Worm (Caenorhabditis elegans) whole organism, L2 larva: ENCODE data around the gene C16C10.9.

ENCODE experiments used
- C34F6.9 ChIP-seq: fragments of 150-350 bp; optimal IDR thresholded peaks from 2 replicates; lab custom pipeline; 2014; ENCODE audit warnings: missing biosample characterization, missing genetic modification characterization
- F13H6.1 ChIP-seq: sonication (generic microtip); optimal IDR thresholded peaks from 2 replicates; lab custom pipeline; 2016; ENCODE audit warnings: missing genetic modification characterization, missing compliant biosample characterization
- R02D3.7 ChIP-seq: fragments of 150-350 bp; optimal IDR thresholded peaks from 2 replicates; lab custom pipeline; 2014; ENCODE audit warnings: missing biosample characterization, missing genetic modification characterization
- Y55F3AM.14 ChIP-seq: fragments of 200-800 bp; sonication (Bioruptor generic); optimal IDR thresholded peaks from 2 replicates; lab custom pipeline; 2018; ENCODE audit warnings: mild to moderate bottlenecking, missing genetic modification characterization, missing compliant biosample characterization
- ZK546.5 ChIP-seq: sonication (generic microtip); optimal IDR thresholded peaks from 2 replicates; lab custom pipeline; 2017; ENCODE audit warnings: missing biosample characterization, missing genetic modification characterization
- alr-1 ChIP-seq: fragments of 150-350 bp; optimal IDR thresholded peaks from 2 replicates; lab custom pipeline; 2014; ENCODE audit warnings: missing biosample characterization, missing genetic modification characterization
- aly-2 ChIP-seq: fragments of 150-350 bp; optimal IDR thresholded peaks from 2 replicates; lab custom pipeline; 2014; ENCODE audit warnings: missing biosample characterization, missing genetic modification characterization
- ama-1 ChIP-seq: fragments of 150-350 bp; optimal IDR thresholded peaks from 2 replicates; lab custom pipeline; 2018; ENCODE audit warnings: inconsistent platforms
- blmp-1 ChIP-seq: sonication (generic microtip); optimal IDR thresholded peaks from 2 replicates; lab custom pipeline; 2017; ENCODE audit warnings: missing genetic modification characterization, mild to moderate bottlenecking, missing compliant biosample characterization, antibody characterized with exemption, moderate library complexity; ENCODE audit not compliant: insufficient read depth
- ceh-16 ChIP-seq: fragments of 150-350 bp; optimal IDR thresholded peaks from 2 replicates; lab custom pipeline; 2014; ENCODE audit warnings: missing biosample characterization, missing genetic modification characterization
- ceh-82 ChIP-seq: fragments of 150-350 bp; optimal IDR thresholded peaks from 2 replicates; lab custom pipeline; 2014; ENCODE audit warnings: missing biosample characterization, missing genetic modification characterization
- crh-2 ChIP-seq: sonication (generic microtip); optimal IDR thresholded peaks from 2 replicates; lab custom pipeline; 2017; ENCODE audit warnings: missing biosample characterization, missing genetic modification characterization
- dmd-4 ChIP-seq: sonication (generic microtip); optimal IDR thresholded peaks from 2 replicates; lab custom pipeline; 2017; ENCODE audit warnings: missing biosample characterization, missing genetic modification characterization
- egl-27 ChIP-seq: sonication (generic microtip); optimal IDR thresholded peaks from 3 replicates; lab custom pipeline; 2017; ENCODE audit warnings: missing biosample characterization, missing genetic modification reagents, missing genetic modification characterization
- elt-1 ChIP-seq: fragments of 150-350 bp; optimal IDR thresholded peaks from 2 replicates; lab custom pipeline; 2014; ENCODE audit warnings: missing biosample characterization, missing genetic modification characterization
- elt-3 ChIP-seq: sonication (generic microtip); optimal IDR thresholded peaks from 2 replicates; lab custom pipeline; 2017; ENCODE audit warnings: missing biosample characterization, missing genetic modification characterization
- fos-1 ChIP-seq: fragments of 150-350 bp; optimal IDR thresholded peaks from 2 replicates; lab custom pipeline; 2014; ENCODE audit warnings: missing biosample characterization, missing genetic modification characterization
- gmeb-1 ChIP-seq: fragments of 150-350 bp; optimal IDR thresholded peaks from 2 replicates; lab custom pipeline; 2014; ENCODE audit warnings: missing biosample characterization, missing genetic modification characterization
- lin-11 ChIP-seq: fragments of 150-350 bp; sonication (generic microtip); optimal IDR thresholded peaks from 2 replicates; lab custom pipeline; 2014; ENCODE audit warnings: missing biosample characterization, missing genetic modification characterization, inconsistent platforms, mixed read lengths
- lin-13 ChIP-seq: fragments of 150-350 bp; optimal IDR thresholded peaks from 2 replicates; lab custom pipeline; 2014; ENCODE audit warnings: missing biosample characterization, missing genetic modification reagents, missing genetic modification characterization
- lin-39 ChIP-seq: fragments of 150-350 bp; optimal IDR thresholded peaks from 2 replicates; lab custom pipeline; 2014; ENCODE audit warnings: missing biosample characterization, missing genetic modification reagents, missing genetic modification characterization
- lsy-2 ChIP-seq, 2 experiments: fragments of 150-350 bp in 1 of 2; sonication (generic microtip) in 1 of 2; optimal IDR thresholded peaks; 2 replicates each; lab custom pipeline; 2014 to 2017; ENCODE audit warnings: missing biosample characterization in 2 of 2, missing genetic modification characterization in 2 of 2
- mab-5 ChIP-seq: fragments of 150-350 bp; optimal IDR thresholded peaks from 2 replicates; lab custom pipeline; 2014; ENCODE audit warnings: missing biosample characterization, missing genetic modification characterization
- mbf-1 ChIP-seq: sonication (generic microtip); optimal IDR thresholded peaks from 2 replicates; lab custom pipeline; 2017; ENCODE audit warnings: missing biosample characterization, missing genetic modification characterization
- mdl-1 ChIP-seq, 2 experiments: fragments of 150-350 bp in 1 of 2; sonication (generic microtip) in 1 of 2; optimal IDR thresholded peaks; 2 replicates each; lab custom pipeline; 2017; ENCODE audit warnings: missing biosample characterization in 2 of 2, missing genetic modification characterization in 2 of 2
- nhr-10 ChIP-seq: sonication (generic microtip); optimal IDR thresholded peaks from 2 replicates; lab custom pipeline; 2017; ENCODE audit warnings: missing biosample characterization, missing genetic modification characterization
- nhr-11 ChIP-seq: fragments of 150-350 bp; optimal IDR thresholded peaks from 2 replicates; lab custom pipeline; 2014; ENCODE audit warnings: missing biosample characterization, missing genetic modification characterization
- nhr-12 ChIP-seq: fragments of 150-350 bp; optimal IDR thresholded peaks from 2 replicates; lab custom pipeline; 2014; ENCODE audit warnings: missing biosample characterization, missing genetic modification characterization
- nhr-129 ChIP-seq: fragments of 150-350 bp; optimal IDR thresholded peaks from 2 replicates; lab custom pipeline; 2014; ENCODE audit warnings: missing biosample characterization, missing genetic modification characterization
- nhr-21 ChIP-seq: fragments of 150-350 bp; optimal IDR thresholded peaks from 2 replicates; lab custom pipeline; 2014; ENCODE audit warnings: missing biosample characterization, missing genetic modification characterization
- nhr-23 ChIP-seq: fragments of 150-350 bp; optimal IDR thresholded peaks from 2 replicates; lab custom pipeline; 2014; ENCODE audit warnings: missing biosample characterization, missing genetic modification reagents, missing genetic modification characterization
- nhr-237 ChIP-seq: fragments of 150-350 bp; optimal IDR thresholded peaks from 2 replicates; lab custom pipeline; 2014; ENCODE audit warnings: missing biosample characterization, missing genetic modification characterization
- nhr-25 ChIP-seq: fragments of 150-350 bp; sonication (generic microtip); optimal IDR thresholded peaks from 3 replicates; lab custom pipeline; 2014; ENCODE audit warnings: missing biosample characterization, missing genetic modification characterization
- nhr-6 ChIP-seq: fragments of 150-350 bp; optimal IDR thresholded peaks from 2 replicates; lab custom pipeline; 2014; ENCODE audit warnings: missing biosample characterization, missing genetic modification characterization
- nhr-77 ChIP-seq: fragments of 150-350 bp; optimal IDR thresholded peaks from 2 replicates; lab custom pipeline; 2014; ENCODE audit warnings: missing biosample characterization, missing genetic modification characterization
- peb-1 ChIP-seq: fragments of 150-350 bp; optimal IDR thresholded peaks from 2 replicates; lab custom pipeline; 2014; ENCODE audit warnings: missing biosample characterization, missing genetic modification characterization
- sem-4 ChIP-seq: fragments of 150-350 bp; optimal IDR thresholded peaks from 2 replicates; lab custom pipeline; 2014; ENCODE audit warnings: missing biosample characterization, missing genetic modification reagents, missing genetic modification characterization
- skn-1 ChIP-seq: sonication (generic microtip); optimal IDR thresholded peaks from 2 replicates; lab custom pipeline; 2017; ENCODE audit warnings: missing biosample characterization, missing genetic modification characterization
- sma-3 ChIP-seq: sonication (generic microtip); optimal IDR thresholded peaks from 2 replicates; lab custom pipeline; 2016; ENCODE audit warnings: missing genetic modification reagents, missing genetic modification characterization, missing compliant biosample characterization
- sma-9 ChIP-seq, 2 experiments: fragments of 150-350 bp in 1 of 2; sonication (generic microtip) in 1 of 2; optimal IDR thresholded peaks; 2 replicates each; lab custom pipeline; 2014 to 2016; ENCODE audit warnings: missing genetic modification characterization in 2 of 2, mild to moderate bottlenecking in 1 of 2, missing biosample characterization in 1 of 2, missing compliant biosample characterization in 1 of 2, missing genetic modification reagents in 1 of 2, moderate library complexity in 1 of 2
- snpc-4 ChIP-seq: fragments of 150-350 bp; optimal IDR thresholded peaks from 2 replicates; lab custom pipeline; 2014; ENCODE audit warnings: missing biosample characterization, missing genetic modification characterization
- unc-39 ChIP-seq: fragments of 150-350 bp; optimal IDR thresholded peaks from 2 replicates; lab custom pipeline; 2014; ENCODE audit warnings: missing biosample characterization, missing genetic modification characterization
- unc-55 ChIP-seq: fragments of 150-350 bp; sonication (generic microtip); optimal IDR thresholded peaks from 3 replicates; lab custom pipeline; 2014; ENCODE audit warnings: missing biosample characterization, missing genetic modification reagents, missing genetic modification characterization
- unc-62 ChIP-seq: fragments of 150-350 bp; optimal IDR thresholded peaks from 2 replicates; lab custom pipeline; 2014; ENCODE audit warnings: missing biosample characterization, missing genetic modification reagents, missing genetic modification characterization
- zag-1 ChIP-seq: fragments of 150-350 bp; optimal IDR thresholded peaks from 2 replicates; lab custom pipeline; 2014; ENCODE audit warnings: missing biosample characterization, missing genetic modification characterization
- ztf-1 ChIP-seq: fragments of 200-800 bp; sonication (Bioruptor generic); conservative IDR thresholded peaks from 2 replicates; pipeline ENCODE4 v1.3.6; 2022; ENCODE audit warnings: missing genetic modification characterization, missing compliant biosample characterization
- ztf-11 ChIP-seq: sonication (generic microtip); optimal IDR thresholded peaks from 2 replicates; lab custom pipeline; 2017; ENCODE audit warnings: missing biosample characterization, missing genetic modification characterization
- ztf-4 ChIP-seq: fragments of 150-350 bp; optimal IDR thresholded peaks from 2 replicates; lab custom pipeline; 2014; ENCODE audit warnings: missing biosample characterization, missing genetic modification characterization

Gene C16C10.9

ce11 chrIII:4194349-4195110 lies 37.3 kb upstream of the C16C10.9 start:
- peak; percentile 19 for TF ChIP-seq lin-13 (GFP tag; lab: Kevin White, UChicago)
- TF ChIP-seq peb-1 (tag; lab: Kevin White, UChicago), result no peak
- TF ChIP-seq, all 48 proteins: peak for 1

- TF ChIP-seq elt-1 (tag; lab: Kevin White, UChicago), result no peak
- no peak for TF ChIP-seq ztf-1 (GFP tag; lab: Robert Waterston, UW)
- TF ChIP-seq nhr-10 (tag; lab: Kevin White, UChicago), result peak; percentile 69
- TF ChIP-seq unc-39, result no peak
- TF ChIP-seq nhr-21 (tag; lab: Kevin White, UChicago), result peak; percentile 89
- TF ChIP-seq dmd-4 (tag; lab: Kevin White, UChicago), result no peak
- TF ChIP-seq nhr-6 (tag; lab: Kevin White, UChicago), result peak; percentile 45
- peak; percentile 85 for TF ChIP-seq lin-13 (GFP tag; lab: Kevin White, UChicago)
- TF ChIP-seq elt-3 (tag; lab: Kevin White, UChicago), result no peak
- TF ChIP-seq ceh-82 (tag; lab: Kevin White, UChicago), result no peak
- peak; percentile 74 for TF ChIP-seq zag-1
- TF ChIP-seq C34F6.9, result peak; percentile 99
- peak; percentile 78 for TF ChIP-seq sma-3
- no peak for TF ChIP-seq ZK546.5 (tag; lab: Kevin White, UChicago)
- TF ChIP-seq nhr-11 (tag; lab: Kevin White, UChicago), result no peak
- TF ChIP-seq peb-1 (tag; lab: Kevin White, UChicago), result no peak
- peak; percentile 81 for TF ChIP-seq Y55F3AM.14
- TF ChIP-seq nhr-12 (tag; lab: Kevin White, UChicago), result no peak
- peak; percentile 85 for TF ChIP-seq skn-1 (tag; lab: Kevin White, UChicago)
- TF ChIP-seq nhr-237 (tag; lab: Kevin White, UChicago), result no peak
- TF ChIP-seq sma-9 (GFP tag; optimal IDR thresholded peaks at IDR 0.05; lab: Kevin White, UChicago), result peak; percentile 91
- no peak for TF ChIP-seq sma-9 (tag; optimal IDR thresholded peaks at IDR 0.05; lab: Kevin White, UChicago)
- TF ChIP-seq nhr-25 (tag; lab: Kevin White, UChicago), result peak; percentile 81
- TF ChIP-seq lsy-2 (tag; optimal IDR thresholded peaks at IDR 0.05; lab: Kevin White, UChicago), result peak; percentile 70 to 90
- TF ChIP-seq snpc-4 (tag; lab: Kevin White, UChicago), result peak; percentile 52
- peak; percentile 89 for TF ChIP-seq F13H6.1 (tag; lab: Kevin White, UChicago)
- no peak for TF ChIP-seq ztf-11 (tag; lab: Kevin White, UChicago)
- TF ChIP-seq egl-27 (tag; lab: Kevin White, UChicago), result peak; percentile 87
- TF ChIP-seq nhr-23, result no peak
- peak; percentile 67 for TF ChIP-seq gmeb-1 (tag; lab: Kevin White, UChicago)
- TF ChIP-seq aly-2 (tag; lab: Kevin White, UChicago), result no peak
- TF ChIP-seq R02D3.7, result no peak
- no peak for TF ChIP-seq unc-62
- TF ChIP-seq blmp-1 (tag; lab: Kevin White, UChicago), result peak; percentile 64
- TF ChIP-seq unc-55 (GFP tag; lab: Kevin White, UChicago), result peak; percentile 96
- no peak for TF ChIP-seq lin-39 (tag; lab: Kevin White, UChicago)
- no peak for TF ChIP-seq nhr-77
- no peak for TF ChIP-seq mbf-1
- TF ChIP-seq crh-2 (tag; lab: Kevin White, UChicago), result peak; percentile 100
- TF ChIP-seq sem-4 (tag; lab: Kevin White, UChicago), result peak; percentile 80
- peak; percentile 92 for TF ChIP-seq ztf-4 (tag; lab: Kevin White, UChicago)
- TF ChIP-seq mdl-1 (tag; optimal IDR thresholded peaks at IDR 0.05; lab: Kevin White, UChicago), result peak; percentile 31 to 72
- peak; percentile 97 for TF ChIP-seq nhr-129 (tag; lab: Kevin White, UChicago)
- peak; percentile 55 for TF ChIP-seq mab-5 (tag; lab: Kevin White, UChicago)
- TF ChIP-seq alr-1 (tag; lab: Kevin White, UChicago), result peak; percentile 31
- TF ChIP-seq ama-1 (lab: Kevin White, UChicago), result peak; percentile 92
- TF ChIP-seq ceh-16 (tag; lab: Kevin White, UChicago), result no peak
- peak; percentile 87 for TF ChIP-seq lin-11 (tag; lab: Kevin White, UChicago)
- TF ChIP-seq fos-1 (tag; lab: Kevin White, UChicago), result peak; percentile 99
- TF ChIP-seq, all 48 proteins: peak for 28
Measured at ce11 chrIII:4193659-4194103, 36.5 kb upstream of the C16C10.9 start, which contains the start of gene xbp-1. Gene xbp-1 (plus strand): TSS chrIII:4193809.
